Fruit fly (Drosophila melanogaster): Measurements from ENCODE around the gene aus.

aus gene

DNA sequence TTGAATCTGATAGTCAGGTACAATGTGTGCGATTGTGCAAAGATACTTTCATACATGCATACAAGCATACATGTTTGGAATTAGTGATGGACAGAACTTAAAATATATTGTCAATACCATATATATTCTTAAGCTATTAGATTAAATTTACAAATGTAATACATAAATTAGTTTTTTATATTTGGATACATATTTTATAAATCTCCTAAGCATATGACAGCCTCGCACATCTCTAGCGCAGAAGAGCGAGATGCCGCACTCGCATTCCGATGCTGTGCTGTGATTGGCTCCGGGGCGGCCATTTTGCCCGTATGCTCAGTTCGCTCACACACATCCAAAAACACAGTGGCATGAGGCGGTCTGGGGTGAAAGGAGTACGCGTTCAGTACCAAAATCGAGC lies 29.2 kb upstream of the aus start, which contains the start of gene tin (continued):
- TF ChIP-seq ftz-f1 (GFP tag; optimal IDR thresholded peaks at IDR 0.05) (peak; percentile 59), Sox102F (GFP tag; optimal IDR thresholded peaks at IDR 0.05) (peak; percentile 93), Nf-YA (GFP tag; IDR thresholded peaks at IDR 0.05) (peak; percentile 97), amos (GFP tag; IDR thresholded peaks at IDR 0.05; ENCODE audit: partially characterized antibody) (peak; percentile 69), esg (GFP tag; conservative IDR thresholded peaks at IDR 0.05) (peak; percentile 92), al (GFP tag; IDR thresholded peaks at IDR 0.05) (peak; percentile 79), CG3407 (GFP tag; optimal IDR thresholded peaks at IDR 0.05) (peak; percentile 89), sug (tag; optimal IDR thresholded peaks at IDR 0.05) (peak; percentile 84), Hr39 (optimal IDR thresholded peaks at IDR 0.05) (no peak), Oaz (GFP tag; IDR thresholded peaks at IDR 0.05) (peak; percentile 86), chm (GFP tag; IDR thresholded peaks at IDR 0.05) (peak; percentile 97), CG8089 (GFP tag; optimal IDR thresholded peaks at IDR 0.05) (no peak), z (GFP tag; IDR thresholded peaks at IDR 0.05) (no peak), Hsf (GFP tag; optimal IDR thresholded peaks at IDR 0.05) (peak; percentile 71), CG3281 (GFP tag; optimal IDR thresholded peaks at IDR 0.05) (peak; percentile 85), Myb (GFP tag; optimal IDR thresholded peaks at IDR 0.05) (no peak), Lhr (GFP tag; optimal IDR thresholded peaks at IDR 0.05) (peak; percentile 83), Ada2b (GFP tag; IDR thresholded peaks at IDR 0.05) (peak; percentile 92), CG34422 (GFP tag; IDR thresholded peaks at IDR 0.05) (peak; percentile 98), pros (GFP tag; optimal IDR thresholded peaks at IDR 0.05) (peak; percentile 55), CG43689 (GFP tag; IDR thresholded peaks at IDR 0.05) (peak; percentile 83; the same call in 1 of the 2 replicates), H15 (GFP tag; IDR thresholded peaks at IDR 0.05) (peak; percentile 96), gt (GFP tag; IDR thresholded peaks at IDR 0.05) (peak; percentile 88), CG2712 (tag; optimal IDR thresholded peaks at IDR 0.05) (peak; percentile 98), dm (GFP tag; optimal IDR thresholded peaks at IDR 0.05) (no peak), ssp (GFP tag; IDR thresholded peaks at IDR 0.05) (peak; percentile 88), CG17568 (GFP tag; optimal IDR thresholded peaks at IDR 0.05) (peak; percentile 90), CG17328 (GFP tag; IDR thresholded peaks at IDR 0.05) (peak; percentile 98), Ets65A (GFP tag) (peak; percentile 89), CG32532 (GFP tag; IDR thresholded peaks at IDR 0.05) (peak; percentile 95), CG30403 (GFP tag; optimal IDR thresholded peaks at IDR 0.05) (peak; percentile 91), cad (GFP tag; optimal IDR thresholded peaks at IDR 0.05) (no peak), Pdp1 (GFP tag; optimal IDR thresholded peaks at IDR 0.05) (peak; percentile 25 to 60), CG17359 (tag; optimal IDR thresholded peaks at IDR 0.05) (peak; percentile 92), pnt (GFP tag; optimal IDR thresholded peaks at IDR 0.05) (peak; percentile 36), CG15479 (GFP tag; optimal IDR thresholded peaks at IDR 0.05) (peak; percentile 88), tx (GFP tag; optimal IDR thresholded peaks at IDR 0.05) (no peak), CG6254 (GFP tag; optimal IDR thresholded peaks at IDR 0.05) (peak; percentile 92), CG10543 (GFP tag; optimal IDR thresholded peaks at IDR 0.05) (peak; percentile 76), CG7745 (tag; optimal IDR thresholded peaks at IDR 0.05) (peak; percentile 40), CG18011 (GFP tag; optimal IDR thresholded peaks at IDR 0.05) (peak; percentile 59), Oli (tag; optimal IDR thresholded peaks at IDR 0.05) (peak; percentile 89), CG12659 (GFP tag; optimal IDR thresholded peaks at IDR 0.05) (peak; percentile 93), CG33557 (GFP tag; optimal IDR thresholded peaks at IDR 0.05) (peak; percentile 93), Dip3 (GFP tag; optimal IDR thresholded peaks at IDR 0.05) (peak; percentile 24), CG14050 (GFP tag; IDR thresholded peaks at IDR 0.05) (peak; percentile 95), sd (tag; optimal IDR thresholded peaks at IDR 0.05) (peak; percentile 92), Poxn (GFP tag; IDR thresholded peaks at IDR 0.05) (peak; percentile 58; the same call in 1 of the 2 replicates), nerfin-1 (tag; optimal IDR thresholded peaks at IDR 0.05) (peak; percentile 98), Antp (GFP tag; optimal IDR thresholded peaks at IDR 0.05) (peak; percentile 10), wor (GFP tag; IDR thresholded peaks at IDR 0.05) (peak; percentile 90), CG6272 (GFP tag; IDR thresholded peaks at IDR 0.05) (peak; percentile 94)

Data from whole organism, embryonic.